Fruit fly (Drosophila melanogaster) whole organism, embryonic: ENCODE data around the gene CG15221.

Source experiments
- Awh ChIP-seq: fragments of 200-800 bp; sonication (Bioruptor generic); IDR thresholded peaks from 2 replicates; pipeline ENCODE4, ENCODE4 v1.3.6; 2022; ENCODE audit warnings: missing biosample characterization, missing genetic modification characterization
- Bgb ChIP-seq: fragments of 200-800 bp; sonication (Bioruptor generic); IDR thresholded peaks from 2 replicates; pipeline ENCODE4 v1.3.6; 2022; ENCODE audit warnings: missing biosample characterization, missing genetic modification characterization; ENCODE audit not compliant: partially characterized antibody
- BtbVII ChIP-seq: fragments of 200-800 bp; sonication (Bioruptor generic); optimal IDR thresholded peaks from 3 replicates; lab custom pipeline; 2017; ENCODE audit warnings: missing biosample characterization, mild to moderate bottlenecking, missing genetic modification characterization
- CG10431 ChIP-seq: fragments of 200-800 bp; sonication (Bioruptor generic); optimal IDR thresholded peaks from 3 replicates; lab custom pipeline; 2018; ENCODE audit warnings: missing biosample characterization, mild to moderate bottlenecking, missing genetic modification characterization
- CG11093 ChIP-seq: fragments of 200-800 bp; sonication (Bioruptor generic); IDR thresholded peaks from 3 replicates; pipeline ENCODE4 v1.3.6; 2022; ENCODE audit warnings: missing biosample characterization, missing genetic modification characterization
- CG11560 ChIP-seq: fragments of 200-800 bp; sonication (Bioruptor generic); IDR thresholded peaks from 3 replicates; pipeline ENCODE4 v1.3.6; 2022; ENCODE audit warnings: missing biosample characterization, missing genetic modification characterization
- CG11696 ChIP-seq: fragments of 200-800 bp; sonication (Bioruptor generic); IDR thresholded peaks from 2 replicates; pipeline ENCODE4 v1.3.6; 2022; ENCODE audit warnings: missing biosample characterization, missing genetic modification characterization
- CG12659 ChIP-seq: fragments of 200-800 bp; sonication (Bioruptor generic); optimal IDR thresholded peaks from 3 replicates; lab custom pipeline; 2017; ENCODE audit warnings: mild to moderate bottlenecking, missing biosample characterization, missing genetic modification reagents, missing genetic modification characterization
- CG12744 ChIP-seq: fragments of 200-800 bp; sonication (Bioruptor generic); optimal IDR thresholded peaks from 2 replicates; lab custom pipeline; 2016; ENCODE audit warnings: missing biosample characterization, missing genetic modification characterization
- CG13775 ChIP-seq: fragments of 200-800 bp; sonication (Bioruptor generic); optimal IDR thresholded peaks from 3 replicates; lab custom pipeline; 2017; ENCODE audit warnings: missing biosample characterization, mild to moderate bottlenecking, missing genetic modification characterization
- CG17186 ChIP-seq: fragments of 200-800 bp; sonication (Bioruptor generic); optimal IDR thresholded peaks from 3 replicates; lab custom pipeline; 2017; ENCODE audit warnings: missing biosample characterization, missing genetic modification reagents, missing genetic modification characterization
- CG17359 ChIP-seq: fragments of 200-800 bp; sonication (Bioruptor generic); optimal IDR thresholded peaks from 3 replicates; lab custom pipeline; 2018; ENCODE audit warnings: missing biosample characterization, mild to moderate bottlenecking, missing genetic modification characterization, moderate library complexity
- CG18476 ChIP-seq: fragments of 200-800 bp; sonication (Bioruptor generic); optimal IDR thresholded peaks from 2 replicates; lab custom pipeline; 2016; ENCODE audit warnings: missing biosample characterization, mild to moderate bottlenecking, missing genetic modification characterization
- CG2202 ChIP-seq: fragments of 200-800 bp; sonication (Bioruptor generic); optimal IDR thresholded peaks from 2 replicates; lab custom pipeline; 2018; ENCODE audit warnings: missing biosample characterization, mild to moderate bottlenecking, missing genetic modification characterization
- CG30020 ChIP-seq: fragments of 200-800 bp; optimal IDR thresholded peaks from 2 replicates; lab custom pipeline; 2019; ENCODE audit warnings: missing biosample characterization, mild to moderate bottlenecking, missing genetic modification characterization, moderate library complexity
- CG31224 ChIP-seq: fragments of 200-800 bp; sonication (Bioruptor generic); IDR thresholded peaks from 2 replicates; pipeline ENCODE4 v1.3.6; 2022; ENCODE audit warnings: missing biosample characterization, missing genetic modification characterization
- CG31388 ChIP-seq: fragments of 200-800 bp; sonication (Bioruptor generic); optimal IDR thresholded peaks from 2 replicates; lab custom pipeline; 2016; ENCODE audit warnings: missing biosample characterization, missing genetic modification characterization
- CG33557 ChIP-seq: fragments of 200-800 bp; sonication (Bioruptor generic); optimal IDR thresholded peaks from 2 replicates; lab custom pipeline; 2019; ENCODE audit warnings: missing biosample characterization, mild to moderate bottlenecking, missing genetic modification characterization, moderate library complexity
- CG42726 ChIP-seq: fragments of 200-800 bp; sonication (Bioruptor generic); IDR thresholded peaks from 2 replicates; pipeline ENCODE4 v1.3.6; 2022; ENCODE audit warnings: missing biosample characterization, missing genetic modification characterization; ENCODE audit not compliant: partially characterized antibody
- CG43689 ChIP-seq: fragments of 200-800 bp; sonication (Bioruptor generic); IDR thresholded peaks from 2 replicates; pipeline ENCODE4 v1.3.6; 2022; ENCODE audit warnings: missing biosample characterization, missing genetic modification characterization
- CG4730 ChIP-seq: fragments of 200-800 bp; sonication (Bioruptor generic); IDR thresholded peaks from 2 replicates; pipeline ENCODE4 v1.3.6; 2022; ENCODE audit warnings: missing biosample characterization, missing genetic modification characterization
- CG6791 ChIP-seq: fragments of 200-800 bp; sonication (Bioruptor generic); IDR thresholded peaks from 3 replicates; pipeline ENCODE4 v1.3.6; 2022; ENCODE audit warnings: missing biosample characterization, missing genetic modification characterization; ENCODE audit not compliant: partially characterized antibody
- CG7556 ChIP-seq: fragments of 200-800 bp; sonication (Bioruptor generic); optimal IDR thresholded peaks from 2 replicates; lab custom pipeline; 2017; ENCODE audit warnings: missing biosample characterization, mild to moderate bottlenecking, missing genetic modification characterization
- CG7963 ChIP-seq: fragments of 200-800 bp; sonication (Bioruptor generic); IDR thresholded peaks from 3 replicates; pipeline ENCODE4 v1.3.6; 2022; ENCODE audit warnings: missing biosample characterization, missing genetic modification characterization; ENCODE audit not compliant: partially characterized antibody
- CG8290 ChIP-seq, 3 experiments: fragments of 200-800 bp; sonication (Bioruptor generic); optimal IDR thresholded peaks; 2 replicates each; lab custom pipeline; 2016 to 2019; ENCODE audit warnings: missing biosample characterization in 3 of 3, missing genetic modification characterization in 3 of 3, mild to moderate bottlenecking in 2 of 3, moderate library complexity in 1 of 3
- Camta ChIP-seq: fragments of 200-800 bp; sonication (Bioruptor generic); optimal IDR thresholded peaks from 2 replicates; lab custom pipeline; 2016; ENCODE audit warnings: missing biosample characterization, missing genetic modification characterization
- Hey ChIP-seq: fragments of 200-800 bp; sonication (Bioruptor generic); optimal IDR thresholded peaks from 3 replicates; lab custom pipeline; 2018; ENCODE audit warnings: missing biosample characterization, mild to moderate bottlenecking, missing genetic modification characterization
- Hmx ChIP-seq: fragments of 200-800 bp; sonication (Bioruptor generic); optimal IDR thresholded peaks from 2 replicates; lab custom pipeline; 2016; ENCODE audit warnings: missing biosample characterization, missing genetic modification characterization
- Mrtf ChIP-seq: fragments of 200-800 bp; sonication (Bioruptor generic); IDR thresholded peaks from 3 replicates; pipeline ENCODE4 v1.3.6; 2022; ENCODE audit warnings: missing biosample characterization, missing genetic modification characterization
- Pdp1 ChIP-seq, 2 experiments: fragments of 200-800 bp; sonication (Bioruptor generic); optimal IDR thresholded peaks; 3 replicates each; lab custom pipeline; 2016; ENCODE audit warnings: missing biosample characterization in 2 of 2, missing genetic modification characterization in 2 of 2, mild to moderate bottlenecking in 1 of 2, moderate library complexity in 1 of 2
- Sry-β ChIP-seq: fragments of 200-800 bp; sonication (Bioruptor generic); optimal IDR thresholded peaks from 2 replicates; lab custom pipeline; 2018; ENCODE audit warnings: missing biosample characterization, mild to moderate bottlenecking, missing genetic modification characterization, moderate library complexity
- br ChIP-seq: fragments of >200 bp; optimal IDR thresholded peaks from 2 replicates; lab custom pipeline; 2017
- bsh ChIP-seq, 2 experiments: fragments of 200-800 bp; sonication (Bioruptor generic); optimal IDR thresholded peaks; 2 replicates each; lab custom pipeline; 2017 to 2018; ENCODE audit warnings: mild to moderate bottlenecking in 2 of 2, missing biosample characterization in 2 of 2, missing genetic modification characterization in 2 of 2, moderate library complexity in 1 of 2
- cato ChIP-seq: fragments of 200-800 bp; sonication (Bioruptor generic); optimal IDR thresholded peaks from 2 replicates; lab custom pipeline; 2016; ENCODE audit warnings: missing biosample characterization, missing genetic modification characterization, borderline replicate concordance
- ems ChIP-seq: fragments of 200-800 bp; sonication (Bioruptor generic); optimal IDR thresholded peaks from 3 replicates; lab custom pipeline; 2016; ENCODE audit warnings: missing biosample characterization, missing genetic modification characterization
- en ChIP-seq: fragments of 200-800 bp; sonication (Bioruptor generic); optimal IDR thresholded peaks from 2 replicates; lab custom pipeline; 2016; ENCODE audit warnings: missing biosample characterization, missing genetic modification characterization
- esg ChIP-seq: fragments of 200-800 bp; sonication (Bioruptor generic); conservative IDR thresholded peaks from 2 replicates; pipeline ENCODE4 v1.3.6; 2022; ENCODE audit warnings: missing biosample characterization, missing genetic modification characterization
- fru ChIP-seq: fragments of >200 bp; optimal IDR thresholded peaks from 2 replicates; lab custom pipeline; 2017
- grau ChIP-seq: fragments of 200-800 bp; optimal IDR thresholded peaks from 3 replicates; lab custom pipeline; 2019; ENCODE audit warnings: missing biosample characterization, mild to moderate bottlenecking, missing genetic modification characterization, moderate library complexity
- grn ChIP-seq: fragments of 200-800 bp; sonication (Bioruptor generic); optimal IDR thresholded peaks from 3 replicates; lab custom pipeline; 2017; ENCODE audit warnings: missing biosample characterization, missing genetic modification characterization
- lbe ChIP-seq: fragments of 200-800 bp; sonication (Bioruptor generic); optimal IDR thresholded peaks from 2 replicates; lab custom pipeline; 2016; ENCODE audit warnings: missing biosample characterization, mild to moderate bottlenecking, missing genetic modification characterization
- nom ChIP-seq: fragments of 200-800 bp; sonication (Bioruptor generic); optimal IDR thresholded peaks from 2 replicates; lab custom pipeline; 2017; ENCODE audit warnings: missing biosample characterization, missing genetic modification characterization, mild to moderate bottlenecking, moderate library complexity, missing genetic modification reagents
- pros ChIP-seq: fragments of 200-800 bp; sonication (Bioruptor generic); optimal IDR thresholded peaks from 3 replicates; lab custom pipeline; 2019; ENCODE audit warnings: missing biosample characterization, mild to moderate bottlenecking, missing genetic modification characterization, moderate library complexity
- ro ChIP-seq: fragments of 200-800 bp; sonication (Bioruptor generic); IDR thresholded peaks from 2 replicates; pipeline ENCODE4 v1.3.6; 2022; ENCODE audit warnings: missing biosample characterization, missing genetic modification characterization
- row ChIP-seq: fragments of 200-800 bp; sonication (Bioruptor generic); IDR thresholded peaks from 3 replicates; pipeline ENCODE4 v1.3.6; 2022; ENCODE audit warnings: missing biosample characterization, missing genetic modification characterization
- schlank ChIP-seq: fragments of 200-800 bp; sonication (Bioruptor generic); optimal IDR thresholded peaks from 2 replicates; lab custom pipeline; 2018; ENCODE audit warnings: missing biosample characterization, mild to moderate bottlenecking, missing genetic modification characterization
- sens ChIP-seq: fragments of 200-800 bp; sonication (Bioruptor generic); peaks from one replicate; lab custom pipeline; 2016; ENCODE audit warnings: missing biosample characterization, missing genetic modification characterization
- sob ChIP-seq: fragments of 200-800 bp; sonication (Bioruptor generic); IDR thresholded peaks from 2 replicates; pipeline ENCODE4 v1.3.6; 2022; ENCODE audit warnings: missing biosample characterization, missing genetic modification characterization
- sr ChIP-seq: fragments of 200-800 bp; sonication (Bioruptor generic); IDR thresholded peaks from 3 replicates; pipeline ENCODE4 v1.3.6; 2022; ENCODE audit warnings: missing biosample characterization, missing genetic modification characterization
- tx ChIP-seq: fragments of 200-800 bp; sonication (Bioruptor generic); optimal IDR thresholded peaks from 2 replicates; lab custom pipeline; 2016; ENCODE audit warnings: missing biosample characterization, missing genetic modification characterization
- zen2 ChIP-seq: fragments of 200-800 bp; sonication (Bioruptor generic); IDR thresholded peaks from 3 replicates; pipeline ENCODE4 v1.3.6; 2022; ENCODE audit warnings: missing biosample characterization, missing genetic modification characterization; ENCODE audit not compliant: partially characterized antibody

The CG15221 gene

DNA sequence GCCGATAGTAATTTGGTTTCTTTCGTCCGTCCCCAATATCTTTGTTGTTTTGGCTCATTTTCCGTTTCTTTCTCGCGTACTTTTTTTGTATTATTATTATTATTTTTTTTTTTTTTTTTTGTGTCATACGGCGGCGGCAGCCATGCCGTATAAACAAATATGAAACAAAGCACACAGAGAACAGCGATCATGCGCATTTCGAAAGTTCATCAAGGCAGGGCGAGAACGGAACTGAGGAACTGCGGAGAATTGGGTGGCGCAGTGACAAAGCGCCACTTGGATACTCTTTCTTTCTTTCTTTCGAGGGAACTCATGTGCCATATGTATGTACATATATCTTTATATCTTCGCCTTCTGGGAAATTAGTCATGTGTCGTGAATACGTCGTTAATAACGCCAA is 39.6 kb upstream of the CG15221 start (continued):
- no peak for TF ChIP-seq CG42726 (GFP tag; lab: Robert Waterston, UW)
- TF ChIP-seq CG2202 (tag; lab: Kevin White, UChicago) = no peak
- peak; percentile 70 for TF ChIP-seq row
- TF ChIP-seq zen2 = no peak
- no peak for TF ChIP-seq Pdp1 (GFP tag; optimal IDR thresholded peaks at IDR 0.05; lab: Kevin White, UChicago)
- no peak for TF ChIP-seq CG43689 (GFP tag; lab: Robert Waterston, UW)
- no peak for TF ChIP-seq pros (GFP tag; lab: Kevin White, UChicago)
- TF ChIP-seq CG11696 = no peak
- TF ChIP-seq en (GFP tag; lab: Kevin White, UChicago) = no peak
- no peak for TF ChIP-seq CG7556 (GFP tag; lab: Kevin White, UChicago)
- TF ChIP-seq cato (GFP tag; lab: Kevin White, UChicago) = no peak
- TF ChIP-seq CG10431 (GFP tag; lab: Kevin White, UChicago) = no peak
- TF ChIP-seq bsh (GFP tag; optimal IDR thresholded peaks at IDR 0.05; lab: Kevin White, UChicago) = peak in 1 of 2 experiments; percentile 6
- TF ChIP-seq CG11560 = no peak
- peak; percentile 17 for TF ChIP-seq BtbVII (GFP tag; lab: Kevin White, UChicago)
- no peak for TF ChIP-seq CG17186 (GFP tag; lab: Kevin White, UChicago)
- TF ChIP-seq nom = peak; percentile 68
- TF ChIP-seq sens (GFP tag; lab: Kevin White, UChicago) = peak; percentile 54
- no peak for TF ChIP-seq CG8290 (GFP tag; optimal IDR thresholded peaks at IDR 0.05; lab: Kevin White, UChicago)
- TF ChIP-seq CG8290 (tag; optimal IDR thresholded peaks at IDR 0.05; lab: Kevin White, UChicago) = peak in 1 of 2 experiments; percentile 42
- TF ChIP-seq sr (GFP tag; lab: Robert Waterston, UW) = no peak
- TF ChIP-seq fru = no peak
- peak; percentile 3 for TF ChIP-seq grau (tag; lab: Kevin White, UChicago)
- no peak for TF ChIP-seq ems (GFP tag; lab: Kevin White, UChicago)
- no peak for TF ChIP-seq CG11093 (GFP tag; lab: Robert Waterston, UW)
- TF ChIP-seq Awh (GFP tag; lab: Robert Waterston, UW) = no peak
- TF ChIP-seq CG30020 (tag; lab: Kevin White, UChicago) = no peak
- no peak for TF ChIP-seq CG6791 (GFP tag; lab: Robert Waterston, UW)
- TF ChIP-seq CG13775 (GFP tag; lab: Kevin White, UChicago) = no peak
- no peak for TF ChIP-seq CG31224 (GFP tag; lab: Robert Waterston, UW)
- no peak for TF ChIP-seq schlank (tag; lab: Kevin White, UChicago)
- TF ChIP-seq Camta (GFP tag; lab: Kevin White, UChicago) = no peak
- no peak for TF ChIP-seq Hmx (GFP tag; lab: Kevin White, UChicago)
- TF ChIP-seq Bgb (GFP tag; lab: Robert Waterston, UW) = no peak
- TF ChIP-seq CG31388 (GFP tag; lab: Kevin White, UChicago) = no peak
- no peak for TF ChIP-seq CG7963 (GFP tag; lab: Robert Waterston, UW)
- TF ChIP-seq lbe (GFP tag; lab: Kevin White, UChicago) = peak; percentile 31
- TF ChIP-seq CG4730 (GFP tag; lab: Robert Waterston, UW) = no peak
- TF ChIP-seq CG12744 (GFP tag; lab: Kevin White, UChicago) = no peak
- 0 out of 2 replicates have a peak, but pooled peaks have one; percentile 13 for TF ChIP-seq sob (GFP tag; lab: Robert Waterston, UW)
- no peak for TF ChIP-seq CG33557
- TF ChIP-seq Hey (tag; lab: Kevin White, UChicago) = no peak
- TF ChIP-seq esg (GFP tag; lab: Robert Waterston, UW) = no peak
- TF ChIP-seq CG17359 (tag; lab: Kevin White, UChicago) = peak; percentile 29
- no peak for TF ChIP-seq ro
- TF ChIP-seq CG12659 (GFP tag; lab: Kevin White, UChicago) = peak; percentile 4
- no peak for TF ChIP-seq tx
- TF ChIP-seq br (lab: Kevin White, UChicago) = no peak
- no peak for TF ChIP-seq grn
- no peak for TF ChIP-seq CG18476
- TF ChIP-seq Mrtf = no peak
- no peak for TF ChIP-seq Sry-β (GFP tag; lab: Kevin White, UChicago)
